Worm (Caenorhabditis elegans): ENCODE results near the gene C15F1.8.

Gene C15F1.8

DNA sequence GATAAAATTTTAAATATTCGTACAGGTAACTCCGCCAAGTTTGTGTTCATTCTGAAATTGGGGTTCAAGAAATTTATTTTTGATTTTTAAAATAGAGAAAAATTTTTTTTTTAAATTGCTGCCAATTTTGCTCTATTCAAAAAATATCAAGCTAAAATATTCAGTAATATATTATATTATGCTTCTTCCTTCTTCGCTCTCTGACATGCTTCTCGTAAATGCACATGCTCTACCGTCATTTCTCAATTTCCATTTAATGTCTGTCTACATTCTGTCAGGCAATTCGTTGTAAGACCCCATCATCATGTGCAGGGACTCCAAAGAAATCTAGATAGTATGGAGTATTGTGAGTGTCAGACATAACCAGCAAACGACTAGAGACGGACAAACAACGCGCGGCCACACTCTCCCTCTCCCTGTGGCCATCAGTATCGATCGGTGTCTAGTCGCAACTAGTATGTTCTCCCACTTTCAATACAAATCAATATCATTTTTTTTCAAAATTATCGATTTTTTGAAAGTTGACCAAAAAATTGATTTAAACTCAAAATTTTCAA lies 26.3 kb downstream of the C15F1.8 start, which contains the start of the genes malt-1 and ceh-38 (continued):
- no peak for TF ChIP-seq Y53F4B.3 (GFP tag; IDR thresholded peaks at IDR 0.05)
- TF ChIP-seq ceh-100 (GFP tag; IDR thresholded peaks at IDR 0.05): peak; percentile 55; the same call in 1 of the 2 replicates
- TF ChIP-seq C17E4.6 (GFP tag; IDR thresholded peaks at IDR 0.05): no peak
- peak; percentile 79 for TF ChIP-seq atf-7 (tag; optimal IDR thresholded peaks at IDR 0.05)
- TF ChIP-seq F39B2.1 (GFP tag; IDR thresholded peaks at IDR 0.05): no peak
- TF ChIP-seq akir-1 (GFP tag; optimal IDR thresholded peaks at IDR 0.05): peak; percentile 17
- 0 out of 2 replicates have a peak, but pooled peaks have one; percentile 9 for TF ChIP-seq hsf-1 (GFP tag; IDR thresholded peaks at IDR 0.05)
- peak; percentile 65 for TF ChIP-seq tbp1 (GFP tag; optimal IDR thresholded peaks at IDR 0.05)
- TF ChIP-seq rec-8 (tag; optimal IDR thresholded peaks at IDR 0.05): no peak
- TF ChIP-seq ztf-28 (GFP tag; IDR thresholded peaks at IDR 0.05): no peak
- TF ChIP-seq lin-40 (tag; optimal IDR thresholded peaks at IDR 0.05): peak; percentile 92
- peak; percentile 91 for TF ChIP-seq ZK185.1 (tag; optimal IDR thresholded peaks at IDR 0.05; ENCODE audit: poor library complexity, severe bottlenecking)
- peak; percentile 90 for TF ChIP-seq F33H1.4 (GFP tag; IDR thresholded peaks at IDR 0.05)
- TF ChIP-seq bed-1 (GFP tag; IDR thresholded peaks at IDR 0.05): no peak
- no peak for TF ChIP-seq tbx-9 (tag; optimal IDR thresholded peaks at IDR 0.05; ENCODE audit: borderline replicate concordance)
- TF ChIP-seq cebp-1 (GFP tag; IDR thresholded peaks at IDR 0.05): peak; percentile 63; the same call in 1 of the 2 replicates
- peak; percentile 90 for TF ChIP-seq cebp-1 (tag; optimal IDR thresholded peaks at IDR 0.05)
- peak; percentile 71 for TF ChIP-seq gei-17 (GFP tag; optimal IDR thresholded peaks at IDR 0.05)
- TF ChIP-seq ceh-27 (GFP tag; optimal IDR thresholded peaks at IDR 0.05): peak; percentile 83
- no peak for TF ChIP-seq F57A8.1 (GFP tag; optimal IDR thresholded peaks at IDR 0.05)
- TF ChIP-seq sdz-38 (tag; optimal IDR thresholded peaks at IDR 0.05): no peak
- no peak for TF ChIP-seq ztf-6 (GFP tag; IDR thresholded peaks at IDR 0.05)
- TF ChIP-seq C06A6.2 (GFP tag; conservative IDR thresholded peaks at IDR 0.05): peak; percentile 77
- TF ChIP-seq pha-4 (tag; optimal IDR thresholded peaks at IDR 0.05): no peak
- TF ChIP-seq tlf-1 (GFP tag; optimal IDR thresholded peaks at IDR 0.05): peak; percentile 76
- TF ChIP-seq cebp-2 (GFP tag; IDR thresholded peaks at IDR 0.05): no peak
- no peak for TF ChIP-seq Y56A3A.18 (GFP tag; IDR thresholded peaks at IDR 0.05)
- peak; percentile 68 for TF ChIP-seq athp-1 (tag; optimal IDR thresholded peaks at IDR 0.05)
- TF ChIP-seq lsl-1 (GFP tag; optimal IDR thresholded peaks at IDR 0.05): no peak
- TF ChIP-seq repo-1 (tag; optimal IDR thresholded peaks at IDR 0.05): peak; percentile 42
- TF ChIP-seq nfya-1 (tag; optimal IDR thresholded peaks at IDR 0.05; ENCODE audit: borderline replicate concordance, insufficient read depth): no peak
- TF ChIP-seq madf-3 (GFP tag; IDR thresholded peaks at IDR 0.05): 0 out of 2 replicates have a peak, but pooled peaks have one; percentile 7
- TF ChIP-seq lin-35 (GFP tag; optimal IDR thresholded peaks at IDR 0.05): peak in 1 of 3 experiments; percentile 63
- TF ChIP-seq lir-1 (GFP tag; conservative IDR thresholded peaks at IDR 0.05): peak; percentile 66
- TF ChIP-seq nfya-2 (GFP tag; IDR thresholded peaks at IDR 0.05): no peak
- TF ChIP-seq dpl-1 (GFP tag; optimal IDR thresholded peaks at IDR 0.05): peak; percentile 20
- no peak for TF ChIP-seq fkh-3 (tag; optimal IDR thresholded peaks at IDR 0.05)
- TF ChIP-seq hlh-26 (GFP tag; conservative IDR thresholded peaks at IDR 0.05): no peak
- peak; percentile 69 for TF ChIP-seq lin-54 (GFP tag; optimal IDR thresholded peaks at IDR 0.05)
- peak; percentile 62 for TF ChIP-seq attf-3 (GFP tag; conservative IDR thresholded peaks at IDR 0.05)
- no peak for TF ChIP-seq Y95B8A.8 (GFP tag; IDR thresholded peaks at IDR 0.05)
- TF ChIP-seq F37B4.10 (GFP tag; IDR thresholded peaks at IDR 0.05): no peak
- TF ChIP-seq egrh-3 (GFP tag; IDR thresholded peaks at IDR 0.05): no peak
- TF ChIP-seq madf-10 (tag; optimal IDR thresholded peaks at IDR 0.05): peak; percentile 84
- TF ChIP-seq snpc-1.1 (tag; optimal IDR thresholded peaks at IDR 0.05; ENCODE audit: insufficient read depth): peak; percentile 0
- TF ChIP-seq ekl-4 (GFP tag; IDR thresholded peaks at IDR 0.05): peak; percentile 81
- TF ChIP-seq lin-26 (GFP tag; IDR thresholded peaks at IDR 0.05): 0 out of 2 replicates have a peak, but pooled peaks have one; percentile 41
- TF ChIP-seq F52B5.7 (tag; optimal IDR thresholded peaks at IDR 0.05): peak; percentile 24
